Fruit fly (Drosophila melanogaster) whole organism, prepupa: ENCODE measurements around the gene CG7857.
A peak's percentile ranks its signal among the peaks of the same experiment; 100 is the strongest.

Experiments used
- CG10631 ChIP-seq: fragments of 200-800 bp; sonication (Bioruptor generic); optimal IDR thresholded peaks from 2 replicates; lab custom pipeline; 2016; ENCODE audit warnings: missing biosample characterization, missing genetic modification characterization
- CG11294 ChIP-seq: fragments of 200-800 bp; sonication (Bioruptor generic); IDR thresholded peaks from 2 replicates; pipeline ENCODE4 v1.3.6; 2022; ENCODE audit warnings: missing biosample characterization, missing genetic modification characterization
- CG11902 ChIP-seq: fragments of 200-800 bp; sonication (Bioruptor generic); optimal IDR thresholded peaks from 3 replicates; lab custom pipeline; 2016; ENCODE audit warnings: missing biosample characterization, missing genetic modification characterization
- CG15336 ChIP-seq: fragments of 200-800 bp; sonication (Bioruptor generic); IDR thresholded peaks from 2 replicates; pipeline ENCODE4 v1.3.6; 2022; ENCODE audit warnings: missing biosample characterization, missing genetic modification characterization
- CG1621 ChIP-seq: fragments of 200-800 bp; sonication (Bioruptor generic); optimal IDR thresholded peaks from 3 replicates; lab custom pipeline; 2018; ENCODE audit warnings: missing biosample characterization, mild to moderate bottlenecking, missing genetic modification characterization
- CG16779 ChIP-seq: fragments of 200-800 bp; sonication (Bioruptor generic); optimal IDR thresholded peaks from 3 replicates; lab custom pipeline; 2017; ENCODE audit warnings: missing biosample characterization, mild to moderate bottlenecking, missing genetic modification characterization
- CG3032 ChIP-seq: fragments of 200-800 bp; optimal IDR thresholded peaks from 2 replicates; lab custom pipeline; 2019; ENCODE audit warnings: missing biosample characterization, mild to moderate bottlenecking, missing genetic modification characterization, moderate library complexity
- CG31627 ChIP-seq: fragments of 200-800 bp; sonication (Bioruptor generic); optimal IDR thresholded peaks from 3 replicates; lab custom pipeline; 2016; ENCODE audit warnings: missing biosample characterization, missing genetic modification characterization
- CG34406 ChIP-seq: fragments of 200-800 bp; sonication (Bioruptor generic); optimal IDR thresholded peaks from 3 replicates; lab custom pipeline; 2016; ENCODE audit warnings: missing biosample characterization, missing genetic modification characterization
- CG3919 ChIP-seq: fragments of 200-800 bp; sonication (Bioruptor generic); optimal IDR thresholded peaks from 3 replicates; lab custom pipeline; 2016; ENCODE audit warnings: missing biosample characterization, missing genetic modification characterization
- CG4318 ChIP-seq: fragments of 200-800 bp; sonication (Bioruptor generic); optimal IDR thresholded peaks from 3 replicates; lab custom pipeline; 2017; ENCODE audit warnings: missing biosample characterization, mild to moderate bottlenecking, missing genetic modification characterization
- CG6163 ChIP-seq: fragments of 200-800 bp; sonication (Bioruptor generic); IDR thresholded peaks from 3 replicates; pipeline ENCODE4 v1.3.6; 2022; ENCODE audit warnings: missing biosample characterization, missing genetic modification characterization
- CG6792 ChIP-seq: fragments of 200-800 bp; sonication (Bioruptor generic); optimal IDR thresholded peaks from 3 replicates; lab custom pipeline; 2016; ENCODE audit warnings: missing biosample characterization, missing genetic modification characterization
- CG6808 ChIP-seq: fragments of 200-800 bp; sonication (Bioruptor generic); optimal IDR thresholded peaks from 3 replicates; lab custom pipeline; 2017; ENCODE audit warnings: missing biosample characterization, missing genetic modification characterization, mild to moderate bottlenecking, moderate library complexity, missing genetic modification reagents
- CG6854 ChIP-seq: fragments of 200-800 bp; sonication (Bioruptor generic); optimal IDR thresholded peaks from 2 replicates; lab custom pipeline; 2017; ENCODE audit warnings: missing biosample characterization, mild to moderate bottlenecking, missing genetic modification characterization
- CG8119 ChIP-seq: fragments of 200-800 bp; sonication (Bioruptor generic); IDR thresholded peaks from 3 replicates; pipeline ENCODE4 v1.3.6; 2022; ENCODE audit warnings: missing biosample characterization, missing genetic modification characterization
- CG8319 ChIP-seq: fragments of 200-800 bp; sonication (Bioruptor generic); optimal IDR thresholded peaks from 3 replicates; lab custom pipeline; 2016; ENCODE audit warnings: missing biosample characterization, missing genetic modification characterization
- CG9139 ChIP-seq: fragments of 200-800 bp; sonication (Bioruptor generic); optimal IDR thresholded peaks from 3 replicates; lab custom pipeline; 2017; ENCODE audit warnings: missing biosample characterization, mild to moderate bottlenecking, missing genetic modification characterization
- Eip75B ChIP-seq: fragments of 200-800 bp; sonication (Bioruptor generic); optimal IDR thresholded peaks from 3 replicates; lab custom pipeline; 2016; ENCODE audit warnings: missing biosample characterization, missing genetic modification characterization
- Eip78C ChIP-seq: fragments of 200-800 bp; sonication (Bioruptor generic); peaks from one replicate; lab custom pipeline; 2016; ENCODE audit warnings: missing biosample characterization, missing genetic modification characterization
- Eip93F ChIP-seq: fragments of 200-800 bp; sonication (Bioruptor generic); optimal IDR thresholded peaks from 2 replicates; lab custom pipeline; 2016; ENCODE audit warnings: missing biosample characterization, mild to moderate bottlenecking, missing genetic modification characterization
- Ets21C ChIP-seq: fragments of 200-800 bp; sonication (Bioruptor generic); optimal IDR thresholded peaks from 3 replicates; lab custom pipeline; 2016; ENCODE audit warnings: missing biosample characterization, missing genetic modification characterization
- Ets96B ChIP-seq: fragments of 200-800 bp; optimal IDR thresholded peaks from 2 replicates; lab custom pipeline; 2019; ENCODE audit warnings: missing biosample characterization, mild to moderate bottlenecking, missing genetic modification characterization, moderate library complexity
- Gug ChIP-seq: fragments of 200-800 bp; sonication (Bioruptor generic); IDR thresholded peaks from 2 replicates; pipeline ENCODE4 v1.3.6; 2022; ENCODE audit warnings: missing biosample characterization, missing genetic modification characterization
- Hr38 ChIP-seq: sonication (Bioruptor generic); optimal IDR thresholded peaks from 2 replicates; lab custom pipeline; 2016; ENCODE audit warnings: missing biosample characterization, missing genetic modification characterization
- Hr39 ChIP-seq: fragments of 200-800 bp; sonication (Bioruptor generic); optimal IDR thresholded peaks from 2 replicates; lab custom pipeline; 2016; ENCODE audit warnings: missing biosample characterization, missing genetic modification characterization
- Hr4 ChIP-seq: fragments of 200-800 bp; sonication (Bioruptor generic); optimal IDR thresholded peaks from 3 replicates; lab custom pipeline; 2016; ENCODE audit warnings: missing biosample characterization, missing genetic modification characterization
- Lpt ChIP-seq: fragments of 200-800 bp; sonication (Bioruptor generic); optimal IDR thresholded peaks from 3 replicates; lab custom pipeline; 2016; ENCODE audit warnings: missing biosample characterization, missing genetic modification characterization
- Met ChIP-seq: fragments of 200-800 bp; sonication (Bioruptor generic); optimal IDR thresholded peaks from 3 replicates; lab custom pipeline; 2016; ENCODE audit warnings: missing biosample characterization, missing genetic modification characterization
- OdsH ChIP-seq: fragments of 200-800 bp; sonication (Bioruptor generic); optimal IDR thresholded peaks from 3 replicates; lab custom pipeline; 2016; ENCODE audit warnings: missing biosample characterization, missing genetic modification characterization
- Sox102F ChIP-seq: fragments of 200-800 bp; sonication (Bioruptor generic); optimal IDR thresholded peaks from 2 replicates; lab custom pipeline; 2016; ENCODE audit warnings: missing biosample characterization, mild to moderate bottlenecking, missing genetic modification characterization
- Sox14 ChIP-seq: fragments of 200-800 bp; sonication (Bioruptor generic); optimal IDR thresholded peaks from 3 replicates; lab custom pipeline; 2016; ENCODE audit warnings: missing biosample characterization, missing genetic modification characterization
- achi ChIP-seq: fragments of 200-800 bp; sonication (Bioruptor generic); optimal IDR thresholded peaks from 3 replicates; lab custom pipeline; 2016; ENCODE audit warnings: missing biosample characterization, missing genetic modification characterization
- acj6 ChIP-seq: fragments of 200-800 bp; sonication (Bioruptor generic); optimal IDR thresholded peaks from 3 replicates; lab custom pipeline; 2016; ENCODE audit warnings: missing biosample characterization, missing genetic modification characterization
- cyc ChIP-seq: fragments of 200-800 bp; sonication (Bioruptor generic); optimal IDR thresholded peaks from 3 replicates; lab custom pipeline; 2016; ENCODE audit warnings: missing biosample characterization, missing genetic modification characterization
- eg ChIP-seq: fragments of 200-800 bp; sonication (Bioruptor generic); IDR thresholded peaks from 3 replicates; pipeline ENCODE4 v1.3.6; 2022; ENCODE audit warnings: missing biosample characterization, missing genetic modification characterization
- esn ChIP-seq: fragments of 200-800 bp; sonication (Bioruptor generic); optimal IDR thresholded peaks from 2 replicates; lab custom pipeline; 2016; ENCODE audit warnings: missing biosample characterization, mild to moderate bottlenecking, missing genetic modification characterization, moderate library complexity
- fd59A ChIP-seq: fragments of 200-800 bp; sonication (Bioruptor generic); optimal IDR thresholded peaks from 2 replicates; lab custom pipeline; 2017; ENCODE audit warnings: missing biosample characterization, mild to moderate bottlenecking, missing genetic modification characterization, missing genetic modification reagents
- fd85E ChIP-seq: fragments of 200-800 bp; sonication (Bioruptor generic); optimal IDR thresholded peaks from 3 replicates; lab custom pipeline; 2016; ENCODE audit warnings: missing biosample characterization, missing genetic modification characterization
- lz ChIP-seq: fragments of 200-800 bp; sonication (Bioruptor generic); optimal IDR thresholded peaks from 3 replicates; lab custom pipeline; 2016; ENCODE audit warnings: missing biosample characterization, missing genetic modification characterization
- net ChIP-seq: fragments of 200-800 bp; sonication (Bioruptor generic); optimal IDR thresholded peaks from 3 replicates; lab custom pipeline; 2016; ENCODE audit warnings: missing biosample characterization, missing genetic modification characterization
- pdm3 ChIP-seq: fragments of 200-800 bp; sonication (Bioruptor generic); optimal IDR thresholded peaks from 3 replicates; lab custom pipeline; 2016; ENCODE audit warnings: missing biosample characterization, missing genetic modification characterization
- ss ChIP-seq, 2 experiments: fragments of 200-800 bp; sonication (Bioruptor generic); optimal IDR thresholded peaks; 2 replicates in 1 of 2; 3 replicates in 1 of 2; lab custom pipeline; 2017 to 2018; ENCODE audit warnings: mild to moderate bottlenecking in 2 of 2, missing biosample characterization in 2 of 2, missing genetic modification characterization in 2 of 2, moderate library complexity in 1 of 2
- svp ChIP-seq: fragments of 200-800 bp; sonication (Bioruptor generic); peaks from one replicate; lab custom pipeline; 2016; ENCODE audit warnings: missing biosample characterization, missing genetic modification characterization

Gene CG7857

DNA sequence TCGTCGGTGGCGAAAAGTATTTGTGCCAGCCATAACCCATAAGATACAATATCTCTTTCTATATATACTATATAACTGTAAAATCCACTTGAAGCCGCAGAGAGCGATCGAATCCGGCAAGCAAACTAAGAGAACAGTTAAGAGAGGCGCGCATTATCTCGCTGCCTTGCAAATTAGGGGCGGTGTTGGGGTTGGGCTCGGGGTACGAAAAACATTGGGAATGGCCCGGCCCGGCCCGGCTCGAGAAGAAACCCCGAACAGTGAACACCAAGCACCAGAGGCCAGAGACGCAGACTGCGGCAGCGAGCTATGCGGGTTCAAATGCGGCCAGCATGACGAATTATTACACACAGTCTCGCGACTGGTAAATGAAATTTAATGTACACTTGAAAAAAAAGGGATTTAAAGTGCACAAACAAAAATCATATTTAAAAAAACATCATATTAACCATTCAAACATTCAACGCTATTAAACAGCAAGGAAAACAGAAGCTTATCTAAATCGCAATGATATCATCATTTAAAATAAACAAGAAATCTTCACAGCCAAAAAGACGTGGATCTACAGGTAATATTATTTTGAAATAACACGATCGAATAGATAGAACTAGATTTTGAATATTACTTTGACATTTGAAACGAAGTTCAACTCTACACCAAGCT lies 27.8 kb upstream of the CG7857 start (continued):
- TF ChIP-seq CG6163 (GFP tag; lab: Robert Waterston, UW) = peak; percentile 68
- TF ChIP-seq lz (GFP tag; lab: Kevin White, UChicago) = peak; percentile 25
- no peak for TF ChIP-seq fd59A (GFP tag; lab: Kevin White, UChicago)
- peak; percentile 1 for TF ChIP-seq acj6 (GFP tag; lab: Kevin White, UChicago)
- TF ChIP-seq CG15336 (GFP tag; lab: Robert Waterston, UW) = no peak
- TF ChIP-seq CG11902 (GFP tag; lab: Kevin White, UChicago) = no peak
- peak; percentile 34 for TF ChIP-seq Eip93F
- TF ChIP-seq CG3919 = peak; percentile 66
- TF ChIP-seq Sox14 (GFP tag; lab: Kevin White, UChicago) = peak; percentile 21
- TF ChIP-seq CG8319 (GFP tag; lab: Kevin White, UChicago) = peak; percentile 3
- TF ChIP-seq CG3032 = peak; percentile 43
- TF ChIP-seq Ets96B (tag; lab: Kevin White, UChicago) = peak; percentile 10
- peak; percentile 52; the same call in 1 of the 2 replicates for TF ChIP-seq CG11294
- TF ChIP-seq CG1621 (tag; lab: Kevin White, UChicago) = peak; percentile 53
- TF ChIP-seq eg = peak; percentile 72; the same call in 2 of the 3 replicates
- no peak for TF ChIP-seq CG9139
- TF ChIP-seq OdsH (GFP tag; lab: Kevin White, UChicago) = peak; percentile 1
- TF ChIP-seq CG6792 (GFP tag; lab: Kevin White, UChicago) = no peak
- TF ChIP-seq Gug = peak; percentile 58
- TF ChIP-seq CG6854 = peak; percentile 56
- TF ChIP-seq Lpt (GFP tag; lab: Kevin White, UChicago) = peak; percentile 31
- no peak for TF ChIP-seq CG34406 (GFP tag; lab: Kevin White, UChicago)
- TF ChIP-seq Hr38 (GFP tag; lab: Kevin White, UChicago) = no peak
- peak; percentile 47 for TF ChIP-seq esn (GFP tag; lab: Kevin White, UChicago)
- peak; percentile 61 for TF ChIP-seq Hr39 (GFP tag; lab: Kevin White, UChicago)
- no peak for TF ChIP-seq CG16779 (tag; lab: Kevin White, UChicago)

DNA sequence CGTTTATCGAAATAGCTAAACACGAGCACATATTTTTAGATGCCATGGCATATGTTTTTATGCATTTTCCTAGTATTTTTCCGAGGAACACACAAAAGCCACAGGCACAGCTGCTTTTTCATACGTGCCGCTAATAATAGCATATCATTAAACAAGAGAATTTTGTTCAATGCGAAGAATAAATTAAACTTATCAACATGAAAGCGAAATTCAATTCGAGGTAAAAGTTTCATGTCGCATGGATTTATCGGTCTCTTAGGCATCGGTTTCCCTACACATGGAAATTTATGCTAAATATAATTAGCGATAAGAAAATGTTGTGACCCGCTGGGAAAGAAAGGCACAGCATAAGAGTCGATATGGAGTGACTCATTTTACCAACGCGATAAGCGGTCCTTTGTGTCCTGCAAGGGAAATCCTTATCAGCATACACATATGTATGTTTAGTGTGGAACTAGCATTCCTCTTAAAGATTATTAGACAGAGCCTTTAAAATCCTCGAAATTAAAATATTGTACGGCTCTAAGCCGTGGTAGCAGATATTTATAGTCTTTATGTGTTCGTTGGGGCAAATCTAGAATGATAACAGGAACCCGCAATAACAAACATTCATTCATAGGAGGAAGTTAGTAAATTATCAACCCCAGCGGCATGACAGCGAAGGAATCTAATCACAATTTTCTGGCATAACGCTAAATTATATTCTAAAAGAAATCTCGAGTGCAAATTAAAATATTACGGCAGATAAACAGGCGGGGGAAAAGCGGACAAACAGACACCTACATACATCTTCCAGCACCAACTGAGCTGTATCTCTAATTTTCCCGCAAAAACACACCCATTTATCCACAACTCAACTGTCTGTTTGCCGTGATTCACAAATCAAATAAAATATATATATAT lies 27.0 kb upstream of the CG7857 start, which contains the start of gene CG43248:
CG43248 (minus strand) TSS at position 51 of the 903 bp plus-strand sequence.
- TF ChIP-seq Eip93F (no peak), CG11294 (no peak), Hr4 (GFP tag; lab: Kevin White, UChicago) (no peak), lz (GFP tag; lab: Kevin White, UChicago) (no peak), ss (GFP tag; optimal IDR thresholded peaks at IDR 0.05; lab: Kevin White, UChicago) (no peak), fd85E (GFP tag; lab: Kevin White, UChicago) (no peak), Sox14 (GFP tag; lab: Kevin White, UChicago) (no peak), Eip75B (GFP tag; lab: Kevin White, UChicago) (no peak), CG4318 (GFP tag; lab: Kevin White, UChicago) (no peak), cyc (GFP tag; lab: Kevin White, UChicago) (no peak), CG31627 (GFP tag; lab: Kevin White, UChicago) (no peak), Met (GFP tag; lab: Kevin White, UChicago) (no peak), Lpt (GFP tag; lab: Kevin White, UChicago) (no peak)

DNA sequence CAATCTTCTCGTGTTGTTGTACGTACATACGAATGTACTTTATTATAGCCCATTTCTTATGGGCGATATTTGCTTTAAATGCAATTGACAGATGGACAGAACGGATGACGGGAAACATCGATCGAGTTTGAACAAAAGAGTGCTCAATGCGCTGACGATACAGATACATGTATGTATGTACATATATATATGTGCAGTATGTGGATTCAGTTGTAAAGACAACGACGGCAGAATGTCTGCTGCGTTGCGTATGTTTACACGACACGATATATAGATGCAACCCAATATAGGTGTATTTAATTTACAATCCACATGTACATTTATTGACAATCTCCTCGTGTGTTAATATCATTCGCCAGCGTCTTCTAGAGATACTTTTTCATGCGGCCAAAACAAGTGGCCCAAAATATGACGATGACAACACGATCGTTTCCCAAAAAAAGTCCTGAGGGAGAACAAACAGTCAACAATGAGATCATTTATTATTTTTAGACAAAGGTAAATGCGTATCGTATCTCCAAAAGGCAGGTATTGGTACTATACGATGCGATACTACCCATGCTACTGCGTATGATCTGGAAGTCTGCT lies 26.0 kb upstream of the CG7857 start:
- TF ChIP-seq CG6808 (GFP tag; lab: Kevin White, UChicago) = peak; percentile 14
- TF ChIP-seq CG9139 = no peak
- TF ChIP-seq Eip78C (GFP tag; lab: Kevin White, UChicago) = peak; percentile 65
- TF ChIP-seq Eip75B (GFP tag; lab: Kevin White, UChicago) = no peak
- TF ChIP-seq Sox102F (GFP tag; lab: Kevin White, UChicago) = no peak
- TF ChIP-seq esn (GFP tag; lab: Kevin White, UChicago) = no peak
- no peak for TF ChIP-seq Ets21C (GFP tag; lab: Kevin White, UChicago)
- no peak for TF ChIP-seq acj6 (GFP tag; lab: Kevin White, UChicago)
- no peak for TF ChIP-seq svp (GFP tag; lab: Kevin White, UChicago)
- peak; percentile 0 for TF ChIP-seq Sox14 (GFP tag; lab: Kevin White, UChicago)
- no peak for TF ChIP-seq CG8119 (GFP tag; lab: Robert Waterston, UW)
- TF ChIP-seq CG15336 (GFP tag; lab: Robert Waterston, UW) = no peak
- peak; percentile 24 for TF ChIP-seq achi (GFP tag; lab: Kevin White, UChicago)
- TF ChIP-seq Eip93F = no peak
- TF ChIP-seq CG11294 = no peak
- no peak for TF ChIP-seq pdm3 (GFP tag; lab: Kevin White, UChicago)
- no peak for TF ChIP-seq CG10631 (GFP tag; lab: Kevin White, UChicago)
- no peak for TF ChIP-seq Met (GFP tag; lab: Kevin White, UChicago)
- TF ChIP-seq Hr39 (GFP tag; lab: Kevin White, UChicago) = no peak
- no peak for TF ChIP-seq net (GFP tag; lab: Kevin White, UChicago)
